Fruit fly (Drosophila melanogaster) whole organism, embryonic: ENCODE data around the gene alphaTub67C.

ENCODE experiments used
- ATbp ChIP-seq: fragments of 200-800 bp; sonication (Bioruptor generic); optimal IDR thresholded peaks from 2 replicates; lab custom pipeline; 2017; ENCODE audit warnings: missing biosample characterization, mild to moderate bottlenecking, missing genetic modification characterization, missing genetic modification reagents
- CG10654 ChIP-seq: fragments of 200-800 bp; sonication (Bioruptor generic); optimal IDR thresholded peaks from 2 replicates; lab custom pipeline; 2016; ENCODE audit warnings: missing biosample characterization, missing genetic modification characterization
- CG12769 ChIP-seq: fragments of 200-800 bp; sonication (Bioruptor generic); optimal IDR thresholded peaks from 2 replicates; lab custom pipeline; 2019; ENCODE audit warnings: missing biosample characterization, mild to moderate bottlenecking, missing genetic modification characterization, moderate library complexity
- CG13424 ChIP-seq: fragments of 200-800 bp; sonication (Bioruptor generic); optimal IDR thresholded peaks from 2 replicates; lab custom pipeline; 2019; ENCODE audit warnings: missing biosample characterization, mild to moderate bottlenecking, missing genetic modification characterization, moderate library complexity
- CG14667 ChIP-seq: fragments of 200-800 bp; sonication (Bioruptor generic); IDR thresholded peaks from 2 replicates; pipeline ENCODE4 v1.3.6; 2022; ENCODE audit warnings: missing biosample characterization, missing genetic modification characterization
- CG14710 ChIP-seq: fragments of 200-800 bp; sonication (Bioruptor generic); optimal IDR thresholded peaks from 3 replicates; lab custom pipeline; 2019; ENCODE audit warnings: missing biosample characterization, mild to moderate bottlenecking, missing genetic modification characterization, moderate library complexity
- CG15514 ChIP-seq: fragments of 200-800 bp; sonication (Bioruptor generic); optimal IDR thresholded peaks from 3 replicates; lab custom pipeline; 2017; ENCODE audit warnings: missing biosample characterization, missing genetic modification characterization, mild to moderate bottlenecking, moderate library complexity, missing genetic modification reagents
- CG17186 ChIP-seq: fragments of 200-800 bp; sonication (Bioruptor generic); optimal IDR thresholded peaks from 3 replicates; lab custom pipeline; 2017; ENCODE audit warnings: missing biosample characterization, missing genetic modification reagents, missing genetic modification characterization
- CG17359 ChIP-seq: fragments of 200-800 bp; sonication (Bioruptor generic); optimal IDR thresholded peaks from 3 replicates; lab custom pipeline; 2018; ENCODE audit warnings: missing biosample characterization, mild to moderate bottlenecking, missing genetic modification characterization, moderate library complexity
- CG18262 ChIP-seq: fragments of 200-800 bp; optimal IDR thresholded peaks from 3 replicates; lab custom pipeline; 2019; ENCODE audit warnings: missing biosample characterization, mild to moderate bottlenecking, missing genetic modification characterization, moderate library complexity
- CG4282 ChIP-seq: fragments of 200-800 bp; sonication (Bioruptor generic); optimal IDR thresholded peaks from 2 replicates; lab custom pipeline; 2016; ENCODE audit warnings: missing biosample characterization, missing genetic modification characterization
- CG4820 ChIP-seq: fragments of 200-800 bp; sonication (Bioruptor generic); optimal IDR thresholded peaks from 3 replicates; lab custom pipeline; 2016; ENCODE audit warnings: missing biosample characterization, missing genetic modification characterization
- CG6175 ChIP-seq: fragments of 200-800 bp; sonication (Bioruptor generic); IDR thresholded peaks from 3 replicates; pipeline ENCODE4 v1.3.6; 2022; ENCODE audit warnings: missing biosample characterization, missing genetic modification characterization
- CG7963 ChIP-seq: fragments of 200-800 bp; sonication (Bioruptor generic); IDR thresholded peaks from 3 replicates; pipeline ENCODE4 v1.3.6; 2022; ENCODE audit warnings: missing biosample characterization, missing genetic modification characterization; ENCODE audit not compliant: partially characterized antibody
- CG9932 ChIP-seq: fragments of 200-800 bp; sonication (Bioruptor generic); IDR thresholded peaks from 2 replicates; pipeline ENCODE4 v1.3.6; 2022; ENCODE audit warnings: missing biosample characterization, missing genetic modification characterization
- CTCF ChIP-seq: fragments of 200-800 bp; sonication (Bioruptor generic); optimal IDR thresholded peaks from 2 replicates; lab custom pipeline; 2017; ENCODE audit warnings: missing biosample characterization, mild to moderate bottlenecking, missing genetic modification characterization, moderate library complexity
- CoRest ChIP-seq: fragments of 200-800 bp; sonication (Bioruptor generic); optimal IDR thresholded peaks from 3 replicates; lab custom pipeline; 2018; ENCODE audit warnings: missing biosample characterization, mild to moderate bottlenecking, missing genetic modification characterization, moderate library complexity
- D19A ChIP-seq: fragments of 200-800 bp; optimal IDR thresholded peaks from 3 replicates; lab custom pipeline; 2019; ENCODE audit warnings: missing biosample characterization, mild to moderate bottlenecking, missing genetic modification characterization, moderate library complexity
- Dek ChIP-seq: fragments of 200-800 bp; sonication (Bioruptor generic); optimal IDR thresholded peaks from 3 replicates; lab custom pipeline; 2019; ENCODE audit warnings: missing biosample characterization, mild to moderate bottlenecking, missing genetic modification characterization, moderate library complexity
- Fer2 ChIP-seq: fragments of 200-800 bp; sonication (Bioruptor generic); optimal IDR thresholded peaks from 2 replicates; lab custom pipeline; 2018; ENCODE audit warnings: missing biosample characterization, mild to moderate bottlenecking, missing genetic modification characterization, moderate library complexity
- Hmx ChIP-seq: fragments of 200-800 bp; sonication (Bioruptor generic); optimal IDR thresholded peaks from 2 replicates; lab custom pipeline; 2016; ENCODE audit warnings: missing biosample characterization, missing genetic modification characterization
- Jarid2 ChIP-seq: fragments of 200-800 bp; sonication (Bioruptor generic); optimal IDR thresholded peaks from 3 replicates; lab custom pipeline; 2017; ENCODE audit warnings: mild to moderate bottlenecking, missing biosample characterization, missing genetic modification reagents, missing genetic modification characterization
- Mad ChIP-seq: fragments of 200-800 bp; sonication (Bioruptor generic); optimal IDR thresholded peaks from 2 replicates; lab custom pipeline; 2016; ENCODE audit warnings: missing biosample characterization, missing genetic modification characterization
- Max ChIP-seq: fragments of 200-800 bp; sonication (Bioruptor generic); optimal IDR thresholded peaks from 2 replicates; lab custom pipeline; 2016; ENCODE audit warnings: missing biosample characterization, mild to moderate bottlenecking, missing genetic modification characterization
- Med ChIP-seq: fragments of 200-800 bp; sonication (Bioruptor generic); peaks from one replicate; lab custom pipeline; 2016; ENCODE audit warnings: missing biosample characterization, missing genetic modification characterization, mild to moderate bottlenecking, inconsistent platforms, moderate library complexity
- NfI ChIP-seq: fragments of 200-800 bp; sonication (Bioruptor generic); optimal IDR thresholded peaks from 3 replicates; lab custom pipeline; 2018; ENCODE audit warnings: missing biosample characterization, mild to moderate bottlenecking, missing genetic modification characterization, moderate library complexity
- bbx ChIP-seq: fragments of 200-800 bp; sonication (Bioruptor generic); IDR thresholded peaks from 2 replicates; pipeline ENCODE4 v1.3.6; 2022; ENCODE audit warnings: missing biosample characterization, missing genetic modification characterization; ENCODE audit not compliant: partially characterized antibody
- bsh ChIP-seq, 2 experiments: fragments of 200-800 bp; sonication (Bioruptor generic); optimal IDR thresholded peaks; 2 replicates each; lab custom pipeline; 2017 to 2018; ENCODE audit warnings: mild to moderate bottlenecking in 2 of 2, missing biosample characterization in 2 of 2, missing genetic modification characterization in 2 of 2, moderate library complexity in 1 of 2
- dmrt99B ChIP-seq: fragments of 200-800 bp; sonication (Bioruptor generic); optimal IDR thresholded peaks from 2 replicates; lab custom pipeline; 2018; ENCODE audit warnings: missing biosample characterization, mild to moderate bottlenecking, missing genetic modification characterization, moderate library complexity
- esg ChIP-seq: fragments of 200-800 bp; sonication (Bioruptor generic); conservative IDR thresholded peaks from 2 replicates; pipeline ENCODE4 v1.3.6; 2022; ENCODE audit warnings: missing biosample characterization, missing genetic modification characterization
- ewg ChIP-seq: fragments of 200-800 bp; sonication (Bioruptor generic); optimal IDR thresholded peaks from 3 replicates; lab custom pipeline; 2017; ENCODE audit warnings: mild to moderate bottlenecking, missing biosample characterization, missing genetic modification reagents, missing genetic modification characterization
- fd3F ChIP-seq: fragments of 200-800 bp; sonication (Bioruptor generic); optimal IDR thresholded peaks from 2 replicates; lab custom pipeline; 2018; ENCODE audit warnings: missing biosample characterization, mild to moderate bottlenecking, missing genetic modification characterization, moderate library complexity
- fd96Cb ChIP-seq: fragments of 200-800 bp; sonication (Bioruptor generic); optimal IDR thresholded peaks from 2 replicates; lab custom pipeline; 2018; ENCODE audit warnings: missing biosample characterization, mild to moderate bottlenecking, missing genetic modification characterization, moderate library complexity
- gcm ChIP-seq: fragments of 200-800 bp; sonication (Bioruptor generic); optimal IDR thresholded peaks from 2 replicates; lab custom pipeline; 2019; ENCODE audit warnings: missing biosample characterization, mild to moderate bottlenecking, missing genetic modification characterization, moderate library complexity
- hkb ChIP-seq, 2 experiments: fragments of 200-800 bp in 1 of 2; fragments of >200 bp in 1 of 2; sonication (Bioruptor generic) in 1 of 2; IDR thresholded peaks in 1 of 2; optimal IDR thresholded peaks in 1 of 2; 2 replicates each; pipeline versions ENCODE4 v1.3.6 to Lab custom; 2017 to 2022; ENCODE audit warnings: missing biosample characterization in 1 of 2, missing genetic modification characterization in 1 of 2
- insv ChIP-seq, 2 experiments: fragments of 200-800 bp; sonication (Bioruptor generic); optimal IDR thresholded peaks; 3 replicates each; lab custom pipeline; 2016 to 2018; ENCODE audit warnings: missing biosample characterization in 2 of 2, missing genetic modification characterization in 2 of 2
- jumu ChIP-seq: fragments of 200-800 bp; sonication (Bioruptor generic); optimal IDR thresholded peaks from 3 replicates; lab custom pipeline; 2016; ENCODE audit warnings: missing biosample characterization, missing genetic modification characterization
- kah ChIP-seq: fragments of 200-800 bp; sonication (Bioruptor generic); optimal IDR thresholded peaks from 2 replicates; lab custom pipeline; 2018; ENCODE audit warnings: missing biosample characterization, mild to moderate bottlenecking, missing genetic modification characterization
- ken ChIP-seq: fragments of 200-800 bp; sonication (Bioruptor generic); IDR thresholded peaks from 3 replicates; pipeline ENCODE4 v1.3.6; 2022; ENCODE audit warnings: missing biosample characterization, missing genetic modification characterization
- kni ChIP-seq: fragments of 200-800 bp; sonication (Bioruptor generic); optimal IDR thresholded peaks from 3 replicates; lab custom pipeline; 2017; ENCODE audit warnings: mild to moderate bottlenecking, missing biosample characterization, missing genetic modification reagents, missing genetic modification characterization
- lola ChIP-seq, 3 experiments: fragments of >200 bp in 2 of 3; fragments of 200-800 bp in 1 of 3; sonication (Bioruptor generic) in 1 of 3; optimal IDR thresholded peaks; 2 replicates each; lab custom pipeline; 2017 to 2019; ENCODE audit warnings: missing biosample characterization in 3 of 3, missing genetic modification characterization in 3 of 3, mild to moderate bottlenecking in 1 of 3, moderate library complexity in 1 of 3
- oc ChIP-seq: fragments of 200-800 bp; sonication (Bioruptor generic); optimal IDR thresholded peaks from 2 replicates; lab custom pipeline; 2018; ENCODE audit warnings: missing biosample characterization, mild to moderate bottlenecking, missing genetic modification characterization, moderate library complexity
- pfk ChIP-seq: fragments of 200-800 bp; sonication (Bioruptor generic); optimal IDR thresholded peaks from 2 replicates; lab custom pipeline; 2018; ENCODE audit warnings: missing biosample characterization, mild to moderate bottlenecking, missing genetic modification characterization, moderate library complexity
- run ChIP-seq: fragments of 200-800 bp; sonication (Bioruptor generic); optimal IDR thresholded peaks from 3 replicates; lab custom pipeline; 2018; ENCODE audit warnings: missing biosample characterization, mild to moderate bottlenecking, missing genetic modification characterization
- sens-2 ChIP-seq: fragments of 200-800 bp; sonication (Bioruptor generic); IDR thresholded peaks from 2 replicates; pipeline ENCODE4 v1.3.6; 2022; ENCODE audit warnings: missing biosample characterization, missing genetic modification characterization
- unpg ChIP-seq: fragments of 200-800 bp; sonication (Bioruptor generic); optimal IDR thresholded peaks from 3 replicates; lab custom pipeline; 2018; ENCODE audit warnings: missing biosample characterization, mild to moderate bottlenecking, missing genetic modification characterization, moderate library complexity
- vvl ChIP-seq: fragments of 200-800 bp; sonication (Bioruptor generic); IDR thresholded peaks from 2 replicates; pipeline ENCODE4 v1.3.6; 2022; ENCODE audit warnings: missing biosample characterization, missing genetic modification characterization
- wor ChIP-seq: fragments of 200-800 bp; sonication (Bioruptor generic); IDR thresholded peaks from 2 replicates; pipeline ENCODE4 v1.3.6; 2022; ENCODE audit warnings: missing biosample characterization, missing genetic modification characterization
- zfh1 ChIP-seq: fragments of 200-800 bp; sonication (Bioruptor generic); IDR thresholded peaks from 3 replicates; pipeline ENCODE4 v1.3.6; 2022; ENCODE audit warnings: missing biosample characterization, missing genetic modification characterization

The alphaTub67C gene

dm6 chr3L:9693552-9694133, 12.6 kb downstream of the alphaTub67C start:
- TF ChIP-seq CG6175, result no peak
- TF ChIP-seq pfk (GFP tag; lab: Kevin White, UChicago), result no peak
- TF ChIP-seq jumu (GFP tag; lab: Kevin White, UChicago), result no peak
- no peak for TF ChIP-seq CG14710
- TF ChIP-seq Hmx (GFP tag; lab: Kevin White, UChicago), result no peak
- peak in 1 of 2 experiments; percentile 31 for TF ChIP-seq bsh (GFP tag; optimal IDR thresholded peaks at IDR 0.05; lab: Kevin White, UChicago)
- TF ChIP-seq CG17359 (tag; lab: Kevin White, UChicago), result no peak
- TF ChIP-seq unpg, result peak; percentile 36
- TF ChIP-seq hkb (optimal IDR thresholded peaks at IDR 0.05; lab: Kevin White, UChicago), result no peak
- TF ChIP-seq hkb (GFP tag; IDR thresholded peaks at IDR 0.05; lab: Robert Waterston, UW), result peak; percentile 58
- no peak for TF ChIP-seq CG9932 (GFP tag; lab: Robert Waterston, UW)
- TF ChIP-seq Jarid2 (GFP tag; lab: Kevin White, UChicago), result no peak
- TF ChIP-seq lola (GFP tag; optimal IDR thresholded peaks at IDR 0.05; lab: Kevin White, UChicago), result no peak
- no peak for TF ChIP-seq kni (GFP tag; lab: Kevin White, UChicago)
- TF ChIP-seq ken (GFP tag; lab: Robert Waterston, UW), result 0 out of 3 replicates have a peak, but pooled peaks have one; percentile 44
- no peak for TF ChIP-seq NfI (GFP tag; lab: Kevin White, UChicago)
- no peak for TF ChIP-seq Fer2
- no peak for TF ChIP-seq Max
- TF ChIP-seq CG12769 (tag; lab: Kevin White, UChicago), result no peak
- TF ChIP-seq Mad (GFP tag; lab: Kevin White, UChicago), result no peak
- TF ChIP-seq bbx (GFP tag; lab: Robert Waterston, UW), result no peak
- no peak for TF ChIP-seq dmrt99B (tag; lab: Kevin White, UChicago)
- TF ChIP-seq vvl (GFP tag; lab: Robert Waterston, UW), result peak; percentile 24; the same call in 1 of the 2 replicates
- no peak for TF ChIP-seq insv (GFP tag; optimal IDR thresholded peaks at IDR 0.05; lab: Kevin White, UChicago)
- TF ChIP-seq run, result no peak
- no peak for TF ChIP-seq CTCF
- TF ChIP-seq oc, result no peak
- no peak for TF ChIP-seq CG18262 (tag; lab: Kevin White, UChicago)
- no peak for TF ChIP-seq CG10654 (GFP tag; lab: Kevin White, UChicago)
- no peak for TF ChIP-seq D19A (tag; lab: Kevin White, UChicago)
- TF ChIP-seq zfh1 (GFP tag; lab: Robert Waterston, UW), result 0 out of 3 replicates have a peak, but pooled peaks have one; percentile 50
- TF ChIP-seq esg (GFP tag; lab: Robert Waterston, UW), result no peak
- TF ChIP-seq ewg (GFP tag; lab: Kevin White, UChicago), result no peak
- TF ChIP-seq Med, result peak; percentile 60
- no peak for TF ChIP-seq Dek (tag; lab: Kevin White, UChicago)
- TF ChIP-seq CG4820 (GFP tag; lab: Kevin White, UChicago), result no peak
- TF ChIP-seq CG14667 (GFP tag; lab: Robert Waterston, UW), result 0 out of 2 replicates have a peak, but pooled peaks have one; percentile 8
- no peak for TF ChIP-seq CG17186 (GFP tag; lab: Kevin White, UChicago)
- peak; percentile 37; the same call in 1 of the 2 replicates for TF ChIP-seq wor (GFP tag; lab: Robert Waterston, UW)
- TF ChIP-seq CG15514 (GFP tag; lab: Kevin White, UChicago), result no peak
- TF ChIP-seq fd3F, result no peak
- no peak for TF ChIP-seq sens-2 (GFP tag; lab: Robert Waterston, UW)
- TF ChIP-seq kah, result no peak
- no peak for TF ChIP-seq gcm (GFP tag; lab: Kevin White, UChicago)
- no peak for TF ChIP-seq fd96Cb (tag; lab: Kevin White, UChicago)
- TF ChIP-seq CoRest (tag; lab: Kevin White, UChicago), result no peak
- no peak for TF ChIP-seq CG13424
- TF ChIP-seq CG7963 (GFP tag; lab: Robert Waterston, UW), result no peak
- TF ChIP-seq ATbp (GFP tag; lab: Kevin White, UChicago), result peak; percentile 9
- TF ChIP-seq CG4282 (GFP tag; lab: Kevin White, UChicago), result no peak
